Fruit fly (Drosophila melanogaster) whole organism, embryonic: ENCODE results near the gene barc.

Experiments used
- B-H2 ChIP-seq: fragments of 200-800 bp; sonication (Bioruptor generic); optimal IDR thresholded peaks from 2 replicates; lab custom pipeline; 2018; ENCODE audit warnings: missing biosample characterization, mild to moderate bottlenecking, missing genetic modification characterization
- Blimp-1 ChIP-seq: fragments of 200-800 bp; sonication (Bioruptor generic); optimal IDR thresholded peaks from 3 replicates; lab custom pipeline; 2018; ENCODE audit warnings: missing biosample characterization, missing genetic modification characterization, mild to moderate bottlenecking, moderate library complexity, missing genetic modification reagents
- CG10543 ChIP-seq: fragments of 200-800 bp; sonication (Bioruptor generic); optimal IDR thresholded peaks from 3 replicates; lab custom pipeline; 2017; ENCODE audit warnings: missing biosample characterization, mild to moderate bottlenecking, missing genetic modification characterization, moderate library complexity
- CG11695 ChIP-seq: fragments of 200-800 bp; sonication (Bioruptor generic); IDR thresholded peaks from 3 replicates; pipeline ENCODE4 v1.3.6; 2022; ENCODE audit warnings: missing biosample characterization, missing genetic modification characterization
- CG12236 ChIP-seq: fragments of 200-800 bp; sonication (Bioruptor generic); optimal IDR thresholded peaks from 2 replicates; lab custom pipeline; 2016; ENCODE audit warnings: missing biosample characterization, missing genetic modification characterization
- CG12769 ChIP-seq: fragments of 200-800 bp; sonication (Bioruptor generic); optimal IDR thresholded peaks from 2 replicates; lab custom pipeline; 2019; ENCODE audit warnings: missing biosample characterization, mild to moderate bottlenecking, missing genetic modification characterization, moderate library complexity
- CG18764 ChIP-seq: fragments of 200-800 bp; sonication (Bioruptor generic); optimal IDR thresholded peaks from 3 replicates; lab custom pipeline; 2016; ENCODE audit warnings: missing biosample characterization, missing genetic modification characterization
- CG2875 ChIP-seq: fragments of 200-800 bp; sonication (Bioruptor generic); optimal IDR thresholded peaks from 2 replicates; lab custom pipeline; 2017; ENCODE audit warnings: missing biosample characterization, mild to moderate bottlenecking, missing genetic modification characterization, missing genetic modification reagents
- CG31365 ChIP-seq: fragments of 200-800 bp; sonication (Bioruptor generic); optimal IDR thresholded peaks from 2 replicates; lab custom pipeline; 2018; ENCODE audit warnings: missing biosample characterization, mild to moderate bottlenecking, missing genetic modification characterization
- CG3163 ChIP-seq: fragments of 200-800 bp; sonication (Bioruptor generic); optimal IDR thresholded peaks from 3 replicates; lab custom pipeline; 2016; ENCODE audit warnings: missing biosample characterization, missing genetic modification characterization
- CG4360 ChIP-seq: fragments of 200-800 bp; sonication (Bioruptor generic); IDR thresholded peaks from 2 replicates; pipeline ENCODE4 v1.3.6; 2022; ENCODE audit warnings: missing biosample characterization, missing genetic modification characterization
- CG4707 ChIP-seq: fragments of 200-800 bp; sonication (Bioruptor generic); optimal IDR thresholded peaks from 2 replicates; lab custom pipeline; 2018; ENCODE audit warnings: missing biosample characterization, mild to moderate bottlenecking, missing genetic modification characterization, moderate library complexity
- CG8290 ChIP-seq, 3 experiments: fragments of 200-800 bp; sonication (Bioruptor generic); optimal IDR thresholded peaks; 2 replicates each; lab custom pipeline; 2016 to 2019; ENCODE audit warnings: missing biosample characterization in 3 of 3, missing genetic modification characterization in 3 of 3, mild to moderate bottlenecking in 2 of 3, moderate library complexity in 1 of 3
- CG8359 ChIP-seq: fragments of 200-800 bp; sonication (Bioruptor generic); optimal IDR thresholded peaks from 2 replicates; lab custom pipeline; 2017; ENCODE audit warnings: missing biosample characterization, mild to moderate bottlenecking, missing genetic modification characterization, borderline replicate concordance
- CG9215 ChIP-seq: fragments of 200-800 bp; sonication (Bioruptor generic); IDR thresholded peaks from 2 replicates; pipeline ENCODE4 v1.3.6; 2022; ENCODE audit warnings: missing biosample characterization, missing genetic modification characterization
- D19A ChIP-seq: fragments of 200-800 bp; optimal IDR thresholded peaks from 3 replicates; lab custom pipeline; 2019; ENCODE audit warnings: missing biosample characterization, mild to moderate bottlenecking, missing genetic modification characterization, moderate library complexity
- Dip3 ChIP-seq: fragments of 200-800 bp; sonication (Bioruptor generic); optimal IDR thresholded peaks from 3 replicates; lab custom pipeline; 2016; ENCODE audit warnings: missing biosample characterization, missing genetic modification characterization
- GATAe ChIP-seq: fragments of 200-800 bp; sonication (Bioruptor generic); conservative IDR thresholded peaks from 2 replicates; pipeline ENCODE4 v1.3.6; 2022; ENCODE audit warnings: missing biosample characterization, missing genetic modification characterization
- H15 ChIP-seq: fragments of 200-800 bp; sonication (Bioruptor generic); IDR thresholded peaks from 3 replicates; pipeline ENCODE4 v1.3.6; 2022; ENCODE audit warnings: missing biosample characterization, missing genetic modification characterization
- Hey ChIP-seq: fragments of 200-800 bp; sonication (Bioruptor generic); optimal IDR thresholded peaks from 3 replicates; lab custom pipeline; 2018; ENCODE audit warnings: missing biosample characterization, mild to moderate bottlenecking, missing genetic modification characterization
- Hr78 ChIP-seq, 2 experiments: fragments of 200-800 bp in 1 of 2; fragments of >200 bp in 1 of 2; sonication (Bioruptor generic) in 1 of 2; optimal IDR thresholded peaks; 2 replicates each; lab custom pipeline; 2017 to 2019; ENCODE audit warnings: missing biosample characterization in 2 of 2, missing genetic modification characterization in 2 of 2, mild to moderate bottlenecking in 1 of 2, moderate library complexity in 1 of 2
- Kr ChIP-seq: fragments of 200-800 bp; sonication (Bioruptor generic); optimal IDR thresholded peaks from 2 replicates; lab custom pipeline; 2017; ENCODE audit warnings: missing biosample characterization, mild to moderate bottlenecking, missing genetic modification characterization
- Med ChIP-seq: fragments of 200-800 bp; sonication (Bioruptor generic); peaks from one replicate; lab custom pipeline; 2016; ENCODE audit warnings: missing biosample characterization, missing genetic modification characterization, mild to moderate bottlenecking, inconsistent platforms, moderate library complexity
- Nf-YB ChIP-seq: fragments of 200-800 bp; sonication (Bioruptor generic); optimal IDR thresholded peaks from 3 replicates; lab custom pipeline; 2019; ENCODE audit warnings: missing biosample characterization, mild to moderate bottlenecking, missing genetic modification characterization, moderate library complexity
- Pdp1 ChIP-seq, 2 experiments: fragments of 200-800 bp; sonication (Bioruptor generic); optimal IDR thresholded peaks; 3 replicates each; lab custom pipeline; 2016; ENCODE audit warnings: missing biosample characterization in 2 of 2, missing genetic modification characterization in 2 of 2, mild to moderate bottlenecking in 1 of 2, moderate library complexity in 1 of 2
- al ChIP-seq: fragments of 200-800 bp; sonication (Bioruptor generic); IDR thresholded peaks from 2 replicates; pipeline ENCODE4 v1.3.6; 2022; ENCODE audit warnings: missing biosample characterization, missing genetic modification characterization
- ase ChIP-seq: fragments of 200-800 bp; sonication (Bioruptor generic); IDR thresholded peaks from 3 replicates; pipeline ENCODE4 v1.3.6; 2022; ENCODE audit warnings: missing biosample characterization, missing genetic modification characterization
- ci ChIP-seq: fragments of 200-800 bp; sonication (Bioruptor generic); IDR thresholded peaks from 3 replicates; pipeline ENCODE4 v1.3.6; 2022; ENCODE audit warnings: missing biosample characterization, missing genetic modification characterization
- crol ChIP-seq: fragments of 200-800 bp; sonication (Bioruptor generic); IDR thresholded peaks from 2 replicates; pipeline ENCODE4 v1.3.6; 2022; ENCODE audit warnings: missing biosample characterization, missing genetic modification characterization
- dmrt99B ChIP-seq: fragments of 200-800 bp; sonication (Bioruptor generic); optimal IDR thresholded peaks from 2 replicates; lab custom pipeline; 2018; ENCODE audit warnings: missing biosample characterization, mild to moderate bottlenecking, missing genetic modification characterization, moderate library complexity
- exex ChIP-seq: fragments of 200-800 bp; sonication (Bioruptor generic); optimal IDR thresholded peaks from 4 replicates; lab custom pipeline; 2018; ENCODE audit warnings: missing biosample characterization, mild to moderate bottlenecking, missing genetic modification characterization, moderate library complexity
- ftz-f1 ChIP-seq: fragments of 200-800 bp; sonication (Bioruptor generic); optimal IDR thresholded peaks from 2 replicates; lab custom pipeline; 2016; ENCODE audit warnings: missing biosample characterization, missing genetic modification characterization
- gcm2 ChIP-seq: fragments of 200-800 bp; sonication (Bioruptor generic); optimal IDR thresholded peaks from 2 replicates; lab custom pipeline; 2016; ENCODE audit warnings: missing biosample characterization, missing genetic modification characterization
- hkb ChIP-seq, 2 experiments: fragments of 200-800 bp in 1 of 2; fragments of >200 bp in 1 of 2; sonication (Bioruptor generic) in 1 of 2; IDR thresholded peaks in 1 of 2; optimal IDR thresholded peaks in 1 of 2; 2 replicates each; pipeline versions ENCODE4 v1.3.6 to Lab custom; 2017 to 2022; ENCODE audit warnings: missing biosample characterization in 1 of 2, missing genetic modification characterization in 1 of 2
- luna ChIP-seq: fragments of 200-800 bp; sonication (Bioruptor generic); optimal IDR thresholded peaks from 2 replicates; lab custom pipeline; 2016; ENCODE audit warnings: missing biosample characterization, missing genetic modification characterization
- pum ChIP-seq: fragments of 200-800 bp; sonication (Bioruptor generic); optimal IDR thresholded peaks from 2 replicates; lab custom pipeline; 2016; ENCODE audit warnings: missing biosample characterization, missing genetic modification characterization
- schlank ChIP-seq: fragments of 200-800 bp; sonication (Bioruptor generic); optimal IDR thresholded peaks from 2 replicates; lab custom pipeline; 2018; ENCODE audit warnings: missing biosample characterization, mild to moderate bottlenecking, missing genetic modification characterization
- sd ChIP-seq: fragments of 200-800 bp; sonication (Bioruptor generic); optimal IDR thresholded peaks from 3 replicates; lab custom pipeline; 2018; ENCODE audit warnings: missing biosample characterization, mild to moderate bottlenecking, missing genetic modification characterization, moderate library complexity
- sug ChIP-seq: fragments of 200-800 bp; optimal IDR thresholded peaks from 2 replicates; lab custom pipeline; 2019; ENCODE audit warnings: missing biosample characterization, mild to moderate bottlenecking, missing genetic modification characterization, moderate library complexity
- trem ChIP-seq: fragments of 200-800 bp; optimal IDR thresholded peaks from 3 replicates; lab custom pipeline; 2019; ENCODE audit warnings: missing biosample characterization, mild to moderate bottlenecking, missing genetic modification characterization, moderate library complexity
- trh ChIP-seq: fragments of 200-800 bp; sonication (Bioruptor generic); optimal IDR thresholded peaks from 2 replicates; lab custom pipeline; 2016; ENCODE audit warnings: missing biosample characterization, missing genetic modification characterization

barc gene

DNA sequence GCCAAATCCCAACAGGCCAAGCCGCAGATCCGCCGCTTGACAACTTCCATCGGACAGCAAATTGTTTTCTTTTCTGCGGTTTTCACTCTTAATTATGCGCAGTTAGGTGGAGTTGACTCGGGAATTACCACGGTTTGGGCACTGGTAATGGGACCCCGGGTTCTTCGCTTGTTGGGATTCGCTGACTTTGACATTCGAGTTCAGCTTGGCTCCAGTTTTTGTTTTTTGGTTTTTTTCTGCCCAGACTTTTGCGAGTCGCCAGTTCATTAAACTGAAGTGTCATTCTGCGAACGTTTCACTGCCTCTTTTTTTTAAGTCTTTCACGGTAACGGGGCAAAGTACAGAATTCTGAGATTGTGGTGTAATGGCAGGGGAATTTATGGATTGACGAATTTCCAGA is 44.1 kb downstream of the barc start:
- TF ChIP-seq Hr78 (GFP tag; optimal IDR thresholded peaks at IDR 0.05; lab: Kevin White, UChicago) = no peak
- TF ChIP-seq B-H2 (GFP tag; lab: Kevin White, UChicago) = no peak
- TF ChIP-seq schlank (tag; lab: Kevin White, UChicago) = no peak
- TF ChIP-seq trem (tag; lab: Kevin White, UChicago) = no peak
- TF ChIP-seq sug = no peak
- no peak for TF ChIP-seq Dip3 (GFP tag; lab: Kevin White, UChicago)
- TF ChIP-seq ase (GFP tag; lab: Robert Waterston, UW) = no peak
- no peak for TF ChIP-seq dmrt99B (tag; lab: Kevin White, UChicago)
- no peak for TF ChIP-seq CG31365
- TF ChIP-seq al (GFP tag; lab: Robert Waterston, UW) = no peak
- no peak for TF ChIP-seq hkb (optimal IDR thresholded peaks at IDR 0.05; lab: Kevin White, UChicago)
- no peak for TF ChIP-seq hkb (GFP tag; IDR thresholded peaks at IDR 0.05; lab: Robert Waterston, UW)
- no peak for TF ChIP-seq CG8359 (GFP tag; lab: Kevin White, UChicago)
- TF ChIP-seq luna = no peak

DNA sequence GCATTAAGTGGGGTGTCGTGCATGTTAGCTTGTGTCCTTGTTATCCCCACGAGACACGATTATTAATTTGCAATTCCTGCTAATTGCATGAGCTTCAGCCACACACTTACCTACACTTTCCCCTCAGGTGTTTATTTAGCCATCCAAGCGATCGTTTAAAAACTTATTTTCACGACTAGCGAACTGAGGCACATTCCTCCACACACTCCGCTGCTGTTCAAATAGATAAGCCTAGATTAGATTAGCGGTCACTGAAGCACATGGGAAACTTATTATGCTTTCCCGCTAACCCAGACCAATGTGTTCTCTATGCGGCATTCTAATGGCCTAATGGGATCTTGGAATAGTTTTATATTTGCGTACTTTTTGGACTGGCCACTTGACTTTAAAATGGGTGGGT is 46.0 kb downstream of the barc start:
- TF ChIP-seq sug (peak; percentile 25), Pdp1 (GFP tag; optimal IDR thresholded peaks at IDR 0.05; lab: Kevin White, UChicago) (peak in 1 of 2 experiments; percentile 10), CG4360 (GFP tag; lab: Robert Waterston, UW) (no peak), Blimp-1 (GFP tag; lab: Kevin White, UChicago) (no peak), H15 (GFP tag; lab: Robert Waterston, UW) (no peak), crol (peak; percentile 58; the same call in 1 of the 2 replicates), Med (GFP tag; lab: Kevin White, UChicago) (peak; percentile 23), CG8290 (GFP tag; optimal IDR thresholded peaks at IDR 0.05; lab: Kevin White, UChicago) (no peak), CG8290 (tag; optimal IDR thresholded peaks at IDR 0.05; lab: Kevin White, UChicago) (peak in 1 of 2 experiments; percentile 41), CG18764 (no peak), trh (no peak), D19A (tag; lab: Kevin White, UChicago) (no peak), CG10543 (GFP tag; lab: Kevin White, UChicago) (peak; percentile 22), CG3163 (GFP tag; lab: Kevin White, UChicago) (no peak), CG11695 (GFP tag; lab: Robert Waterston, UW) (no peak), Nf-YB (no peak), CG9215 (GFP tag; lab: Robert Waterston, UW) (no peak), Hey (peak; percentile 50), sd (tag; lab: Kevin White, UChicago) (peak; percentile 79), CG4707 (GFP tag; lab: Kevin White, UChicago) (no peak), GATAe (GFP tag; lab: Robert Waterston, UW) (peak; percentile 61), ftz-f1 (no peak), pum (no peak), Kr (GFP tag; lab: Kevin White, UChicago) (no peak), CG12769 (peak; percentile 40), CG2875 (GFP tag; lab: Kevin White, UChicago) (no peak), ci (GFP tag; lab: Robert Waterston, UW) (0 out of 3 replicates have a peak, but pooled peaks have one; percentile 20), gcm2 (GFP tag; lab: Kevin White, UChicago) (no peak), exex (tag; lab: Kevin White, UChicago) (peak; percentile 88), CG12236 (GFP tag; lab: Kevin White, UChicago) (no peak)
